Worm (Caenorhabditis elegans): Measurements from ENCODE around the gene nkb-3.

DNA sequence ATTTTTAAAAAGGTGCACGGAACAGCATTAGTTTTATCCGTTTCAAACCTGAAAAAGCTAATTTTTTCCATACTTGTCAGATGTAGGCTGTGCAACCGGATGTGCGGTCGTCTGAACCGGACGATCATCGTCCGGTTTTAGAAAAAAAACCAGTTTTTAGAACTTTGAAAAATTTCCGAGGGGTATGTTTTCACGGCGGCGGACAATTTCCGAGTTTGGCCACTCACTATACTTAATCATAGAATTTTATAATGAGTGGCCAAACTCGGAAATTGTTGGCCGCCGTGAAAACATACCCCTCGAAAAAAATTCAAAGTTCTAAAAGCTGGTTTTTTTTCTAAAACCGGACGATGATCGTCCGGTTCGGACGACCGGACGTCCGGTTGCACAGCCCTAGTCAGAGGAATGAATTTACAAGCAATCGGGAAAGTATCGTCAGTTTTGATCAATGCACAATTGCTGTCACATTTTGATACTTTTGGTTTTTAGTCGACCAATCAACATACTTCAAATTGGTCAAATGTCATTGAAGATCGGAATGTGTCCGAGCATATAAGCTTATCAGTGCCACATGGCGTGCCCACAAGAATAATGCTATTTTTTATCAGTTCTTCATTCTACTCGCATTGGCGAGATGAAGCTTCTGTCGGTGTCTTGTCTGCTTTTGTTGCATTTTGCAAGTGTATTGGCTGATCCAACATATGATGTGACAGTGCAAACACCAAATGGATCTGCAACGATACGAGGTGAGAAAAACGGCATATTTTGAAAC is 10.5 kb downstream of the nkb-3 start, which contains the start of gene cest-13:
- TF ChIP-seq him-1 (tag; optimal IDR thresholded peaks at IDR 0.05) (no peak), dao-5 (tag; optimal IDR thresholded peaks at IDR 0.05) (no peak), W03F9.2 (tag; optimal IDR thresholded peaks at IDR 0.05) (no peak)
